Fruit fly (Drosophila melanogaster): Measurements from ENCODE around the gene CG3223.

The CG3223 gene

dm6 chr3R:8027203-8027688 is 18.0 kb downstream of the CG3223 start (continued):
- no peak for TF ChIP-seq p53 (GFP tag; optimal IDR thresholded peaks at IDR 0.05)
- TF ChIP-seq sim (GFP tag; IDR thresholded peaks at IDR 0.05) = peak; percentile 26; the same call in 1 of the 2 replicates
- no peak for TF ChIP-seq CG11398 (GFP tag; optimal IDR thresholded peaks at IDR 0.05)
- no peak for TF ChIP-seq MESR4 (GFP tag; optimal IDR thresholded peaks at IDR 0.05)
- TF ChIP-seq CG9215 (GFP tag; IDR thresholded peaks at IDR 0.05) = peak; percentile 68
- TF ChIP-seq Antp (GFP tag; optimal IDR thresholded peaks at IDR 0.05) = no peak
- TF ChIP-seq CG8478 (optimal IDR thresholded peaks at IDR 0.05) = no peak
- TF ChIP-seq PHDP (tag; optimal IDR thresholded peaks at IDR 0.05) = peak; percentile 95
- TF ChIP-seq CG16779 (GFP tag; IDR thresholded peaks at IDR 0.05) = no peak
- TF ChIP-seq sug (tag; optimal IDR thresholded peaks at IDR 0.05) = no peak
- TF ChIP-seq CG4707 (GFP tag; optimal IDR thresholded peaks at IDR 0.05) = no peak
- no peak; the same call in 2 of the 3 replicates for TF ChIP-seq CG6175 (GFP tag; IDR thresholded peaks at IDR 0.05)
- TF ChIP-seq eyg (GFP tag; optimal IDR thresholded peaks at IDR 0.05) = no peak
- TF ChIP-seq Ets65A (GFP tag) = peak; percentile 18
- TF ChIP-seq CG1603 (tag; optimal IDR thresholded peaks at IDR 0.05) = no peak
- TF ChIP-seq CG17361 (GFP tag; IDR thresholded peaks at IDR 0.05) = no peak; the same call in 1 of the 3 replicates
- no peak for TF ChIP-seq abd-A (tag; optimal IDR thresholded peaks at IDR 0.05)
- TF ChIP-seq D19A (tag; optimal IDR thresholded peaks at IDR 0.05) = peak; percentile 100
- TF ChIP-seq YL-1 (GFP tag; optimal IDR thresholded peaks at IDR 0.05) = peak; percentile 58
- TF ChIP-seq NC2β (GFP tag; optimal IDR thresholded peaks at IDR 0.05) = no peak
- TF ChIP-seq Abd-B (GFP tag; optimal IDR thresholded peaks at IDR 0.05) = peak; percentile 74
- TF ChIP-seq al (GFP tag; IDR thresholded peaks at IDR 0.05) = peak; percentile 54
- TF ChIP-seq pfk (GFP tag; optimal IDR thresholded peaks at IDR 0.05) = no peak
- TF ChIP-seq eve (GFP tag; optimal IDR thresholded peaks at IDR 0.05) = no peak
- TF ChIP-seq sima (GFP tag; optimal IDR thresholded peaks at IDR 0.05) = no peak
- no peak for TF ChIP-seq amos (GFP tag; IDR thresholded peaks at IDR 0.05; ENCODE audit: partially characterized antibody)
- TF ChIP-seq sob (GFP tag; IDR thresholded peaks at IDR 0.05) = peak; percentile 70
- TF ChIP-seq CG6654 (GFP tag; optimal IDR thresholded peaks at IDR 0.05) = peak; percentile 45
- TF ChIP-seq cwo (GFP tag; optimal IDR thresholded peaks at IDR 0.05) = peak; percentile 75
- TF ChIP-seq psq (GFP tag; optimal IDR thresholded peaks at IDR 0.05) = peak; percentile 48
- TF ChIP-seq CG8388 (GFP tag; optimal IDR thresholded peaks at IDR 0.05) = peak; percentile 94
- TF ChIP-seq dan (GFP tag; IDR thresholded peaks at IDR 0.05) = no peak
- TF ChIP-seq GATAe (GFP tag; conservative IDR thresholded peaks at IDR 0.05) = no peak
- peak; percentile 48; the same call in 1 of the 2 replicates for TF ChIP-seq CG11247 (GFP tag; IDR thresholded peaks at IDR 0.05)
- no peak for TF ChIP-seq Elba2 (GFP tag; optimal IDR thresholded peaks at IDR 0.05)
- TF ChIP-seq bbx (GFP tag; IDR thresholded peaks at IDR 0.05; ENCODE audit: partially characterized antibody) = no peak
- TF ChIP-seq CG15269 (tag; optimal IDR thresholded peaks at IDR 0.05) = peak; percentile 93
- peak; percentile 45 to 66 for TF ChIP-seq Pdp1 (GFP tag; optimal IDR thresholded peaks at IDR 0.05)
- no peak for TF ChIP-seq gfzf (GFP tag; optimal IDR thresholded peaks at IDR 0.05)
- no peak for TF ChIP-seq Lpt (GFP tag; optimal IDR thresholded peaks at IDR 0.05)
- TF ChIP-seq CG3995 (GFP tag; optimal IDR thresholded peaks at IDR 0.05) = no peak
- TF ChIP-seq Dp (GFP tag; optimal IDR thresholded peaks at IDR 0.05) = peak; percentile 11
- peak; percentile 86 for TF ChIP-seq Blimp-1 (GFP tag; optimal IDR thresholded peaks at IDR 0.05)
- no peak for TF ChIP-seq CHES-1-like (GFP tag; optimal IDR thresholded peaks at IDR 0.05)
- no peak for TF ChIP-seq CG7271 (tag; optimal IDR thresholded peaks at IDR 0.05)
- 0 out of 3 replicates have a peak, but pooled peaks have one; percentile 9 for TF ChIP-seq Optix (GFP tag; IDR thresholded peaks at IDR 0.05)
- peak; percentile 61 for TF ChIP-seq Max (GFP tag; optimal IDR thresholded peaks at IDR 0.05)
- 0 out of 2 replicates have a peak, but pooled peaks have one; percentile 4 for TF ChIP-seq CG10959 (GFP tag; IDR thresholded peaks at IDR 0.05)
- TF ChIP-seq usp (GFP tag; optimal IDR thresholded peaks at IDR 0.05) = no peak
- peak; percentile 60 for TF ChIP-seq tin (GFP tag; optimal IDR thresholded peaks at IDR 0.05)
- TF ChIP-seq CG18619 (GFP tag; optimal IDR thresholded peaks at IDR 0.05) = peak; percentile 93
